Worm (Caenorhabditis elegans): ENCODE data around the gene col-117.

- TF ChIP-seq zag-1 (tag; optimal IDR thresholded peaks at IDR 0.05) (no peak), tag-97 (GFP tag; IDR thresholded peaks at IDR 0.05) (no peak), ZK546.5 (tag; optimal IDR thresholded peaks at IDR 0.05) (no peak), daf-16 (GFP tag; optimal IDR thresholded peaks at IDR 0.05) (no peak), daf-16 (tag; optimal IDR thresholded peaks at IDR 0.05) (peak; percentile 93), ztf-11 (tag; optimal IDR thresholded peaks at IDR 0.05) (no peak), F49E8.2 (tag; optimal IDR thresholded peaks at IDR 0.05; ENCODE audit: borderline replicate concordance) (no peak), mep-1 (tag; optimal IDR thresholded peaks at IDR 0.05) (peak; percentile 23)
Observed at ce11 chrIV:8830591-8830990, 6.6 kb upstream of the col-117 start, which contains the start of gene T28C6.8.
